Worm (Caenorhabditis elegans) whole organism, L1 larva: ENCODE data around the gene erg-28.

Source experiments
- elt-3 ChIP-seq, 6 experiments: fragments of 150-350 bp in 1 of 6; sonication (generic microtip); optimal IDR thresholded peaks; 2 replicates each; lab custom pipeline; 2017 to 2018; ENCODE audit warnings: missing biosample characterization in 6 of 6, missing genetic modification characterization in 6 of 6, inconsistent platforms in 1 of 6
- fkh-10 ChIP-seq: sonication (generic microtip); optimal IDR thresholded peaks from 2 replicates; lab custom pipeline; 2017; ENCODE audit warnings: missing biosample characterization, missing genetic modification reagents, missing genetic modification characterization
- hpl-2 ChIP-seq: fragments of 150-350 bp; optimal IDR thresholded peaks from 2 replicates; lab custom pipeline; 2014; ENCODE audit warnings: missing biosample characterization, missing genetic modification reagents, missing genetic modification characterization
- lin-15B ChIP-seq: fragments of 150-350 bp; sonication (generic microtip); optimal IDR thresholded peaks from 3 replicates; lab custom pipeline; 2014; ENCODE audit warnings: missing biosample characterization, missing genetic modification characterization
- mep-1 ChIP-seq: fragments of 150-350 bp; optimal IDR thresholded peaks from 2 replicates; lab custom pipeline; 2014; ENCODE audit warnings: missing biosample characterization, missing genetic modification characterization
- nhr-11 ChIP-seq: fragments of 150-350 bp; optimal IDR thresholded peaks from 2 replicates; lab custom pipeline; 2014; ENCODE audit warnings: missing biosample characterization, missing genetic modification characterization
- rnt-1 ChIP-seq: sonication (generic microtip); optimal IDR thresholded peaks from 2 replicates; lab custom pipeline; 2016; ENCODE audit warnings: mild to moderate bottlenecking, missing genetic modification characterization, moderate library complexity, missing compliant biosample characterization
- unc-62 ChIP-seq: fragments of 150-350 bp; optimal IDR thresholded peaks from 2 replicates; lab custom pipeline; 2014; ENCODE audit warnings: missing biosample characterization, missing genetic modification reagents, missing genetic modification characterization

DNA sequence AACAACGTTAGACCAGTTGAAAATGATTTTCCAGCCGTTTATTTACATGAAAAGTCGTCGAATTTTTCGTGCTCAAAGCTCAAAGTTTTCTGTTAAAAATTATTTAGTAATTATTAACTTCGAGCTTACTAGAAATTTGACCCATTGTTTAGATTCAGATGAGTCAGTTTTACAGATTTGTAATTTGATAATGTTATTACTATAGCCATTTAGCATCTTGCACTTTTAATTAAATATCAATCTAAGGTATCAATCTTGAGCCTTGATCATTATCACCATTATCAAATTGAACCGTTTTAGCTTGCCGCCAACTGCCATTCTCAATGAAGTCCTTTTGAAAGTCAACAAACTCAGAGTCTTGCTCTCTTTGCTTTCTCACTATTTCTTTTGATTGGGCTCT, 2.3 kb downstream of the erg-28 start, which contains the start of gene ZC116.1:
- TF ChIP-seq unc-62 (no peak), nhr-11 (no peak), hpl-2 (GFP tag; lab: Kevin White, UChicago) (no peak), elt-3 (tag; optimal IDR thresholded peaks at IDR 0.05; lab: Kevin White, UChicago) (no peak), lin-15B (tag; lab: Kevin White, UChicago) (no peak), rnt-1 (no peak), fkh-10 (no peak), mep-1 (no peak)
